Worm (Caenorhabditis elegans): ENCODE measurements around the gene mrp-3.

The mrp-3 gene

DNA sequence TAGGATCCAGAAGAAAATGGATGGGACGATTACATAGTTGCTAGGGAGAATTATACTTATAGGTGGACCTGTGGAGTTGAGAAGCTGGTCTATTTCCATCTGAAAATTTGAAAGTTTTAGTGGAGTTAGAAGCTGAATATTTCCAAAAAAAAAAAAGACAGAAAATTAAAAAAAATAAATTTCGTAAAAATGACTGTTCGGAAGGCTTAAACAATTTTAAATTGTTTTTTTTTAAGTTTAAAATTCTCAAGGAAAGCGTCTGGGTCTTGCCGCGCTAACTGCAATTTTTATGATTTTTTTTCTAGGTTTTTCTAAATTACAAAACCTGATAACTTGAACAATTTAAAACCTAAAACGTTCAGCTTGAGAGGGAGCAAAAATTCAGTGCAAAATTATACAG lies at the start of gene mrp-3:
Gene mrp-3, minus strand, starts transcription at position 101 of the 400 bp plus-strand sequence.
- TF ChIP-seq med-1 (GFP tag; optimal IDR thresholded peaks at IDR 0.05; ENCODE audit: insufficient read depth) (no peak), ztf-29 (GFP tag; IDR thresholded peaks at IDR 0.05) (no peak), flt-1 (GFP tag; IDR thresholded peaks at IDR 0.05) (no peak), tab-1 (GFP tag; IDR thresholded peaks at IDR 0.05) (no peak), ref-1 (GFP tag; conservative IDR thresholded peaks at IDR 0.05) (no peak), cog-1 (tag; optimal IDR thresholded peaks at IDR 0.05) (no peak), ztf-23 (GFP tag; IDR thresholded peaks at IDR 0.05) (no peak), T22C8.4 (GFP tag; IDR thresholded peaks at IDR 0.05) (no peak), klf-2 (GFP tag; conservative IDR thresholded peaks at IDR 0.05) (no peak)

DNA sequence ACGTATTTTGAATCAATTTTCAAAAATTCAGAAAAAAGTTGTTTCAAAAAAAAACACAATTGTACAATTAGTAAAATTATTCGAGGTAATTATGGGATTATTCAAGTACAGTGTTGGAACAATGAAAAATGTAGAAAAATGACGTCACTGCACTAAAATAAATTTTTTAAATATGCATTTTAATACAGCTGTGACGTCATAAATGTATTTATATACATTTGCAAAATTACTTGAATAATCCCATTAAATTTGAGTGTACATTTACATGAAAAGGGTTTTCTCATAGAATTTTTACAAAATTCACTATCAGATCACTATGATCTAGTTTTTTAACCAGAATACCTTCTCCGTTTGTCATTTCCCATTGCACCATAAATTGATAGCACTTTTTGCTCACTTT lies 49.5 kb upstream of the mrp-3 start:
- TF ChIP-seq cog-1 (tag; optimal IDR thresholded peaks at IDR 0.05) (no peak), ref-1 (GFP tag; conservative IDR thresholded peaks at IDR 0.05) (no peak), tab-1 (GFP tag; IDR thresholded peaks at IDR 0.05) (no peak), flt-1 (GFP tag; IDR thresholded peaks at IDR 0.05) (no peak), T22C8.4 (GFP tag; IDR thresholded peaks at IDR 0.05) (no peak), klf-2 (GFP tag; conservative IDR thresholded peaks at IDR 0.05) (no peak), ztf-29 (GFP tag; IDR thresholded peaks at IDR 0.05) (no peak), med-1 (GFP tag; optimal IDR thresholded peaks at IDR 0.05; ENCODE audit: insufficient read depth) (no peak)

DNA sequence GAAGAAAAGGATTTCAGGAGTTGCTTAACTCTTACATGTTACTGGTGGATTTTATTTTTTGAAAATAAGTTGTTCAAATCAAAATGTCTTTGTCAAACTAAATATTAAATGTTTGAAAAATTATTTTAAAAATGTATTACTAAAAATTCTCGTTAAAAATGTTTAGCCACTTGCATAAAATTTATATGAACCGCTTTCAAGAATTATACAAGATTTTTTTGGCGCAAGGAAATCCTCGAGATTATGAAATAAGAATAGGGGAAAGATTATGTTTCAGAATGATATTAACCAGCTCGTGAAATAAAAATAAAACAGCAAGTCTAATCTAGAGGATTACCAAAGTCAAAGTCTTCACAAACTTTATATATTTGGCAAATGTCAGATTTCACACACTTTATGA lies 44.2 kb upstream of the mrp-3 start:
- TF ChIP-seq T22C8.4 (GFP tag; IDR thresholded peaks at IDR 0.05) (no peak), flt-1 (GFP tag; IDR thresholded peaks at IDR 0.05) (no peak), tab-1 (GFP tag; IDR thresholded peaks at IDR 0.05) (no peak), cog-1 (tag; optimal IDR thresholded peaks at IDR 0.05) (no peak), ref-1 (GFP tag; conservative IDR thresholded peaks at IDR 0.05) (no peak), klf-2 (GFP tag; conservative IDR thresholded peaks at IDR 0.05) (no peak), med-1 (GFP tag; optimal IDR thresholded peaks at IDR 0.05; ENCODE audit: insufficient read depth) (no peak), ztf-23 (GFP tag; IDR thresholded peaks at IDR 0.05) (no peak), ztf-29 (GFP tag; IDR thresholded peaks at IDR 0.05) (no peak)

DNA sequence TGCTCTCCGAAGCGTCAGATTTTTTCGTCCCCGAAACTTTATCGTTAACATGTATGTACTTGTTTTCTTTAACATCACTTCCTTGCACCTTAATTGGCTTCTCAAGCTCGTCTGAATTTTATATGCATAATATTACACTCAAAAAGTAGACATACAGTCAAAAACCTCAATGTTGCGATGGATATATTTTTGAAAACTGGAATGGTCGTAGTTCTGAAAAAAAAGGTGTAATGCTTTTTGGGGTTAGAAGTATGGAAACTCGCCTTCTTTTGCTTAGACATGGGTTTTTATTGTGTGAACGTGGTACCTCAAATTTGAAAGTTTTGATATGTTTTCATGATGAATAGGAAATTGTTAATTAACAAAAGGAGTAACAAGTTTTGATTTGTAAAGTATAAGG lies 43.5 kb upstream of the mrp-3 start, which contains the start of gene C09G1.2:
Gene C09G1.2, minus strand, starts transcription at position 101 of the 400 bp plus-strand sequence.
- TF ChIP-seq cog-1 (tag; optimal IDR thresholded peaks at IDR 0.05) (no peak), flt-1 (GFP tag; IDR thresholded peaks at IDR 0.05) (no peak), ztf-29 (GFP tag; IDR thresholded peaks at IDR 0.05) (no peak), tab-1 (GFP tag; IDR thresholded peaks at IDR 0.05) (no peak), ztf-23 (GFP tag; IDR thresholded peaks at IDR 0.05) (no peak), ref-1 (GFP tag; conservative IDR thresholded peaks at IDR 0.05) (no peak), klf-2 (GFP tag; conservative IDR thresholded peaks at IDR 0.05) (no peak), med-1 (GFP tag; optimal IDR thresholded peaks at IDR 0.05; ENCODE audit: insufficient read depth) (no peak), T22C8.4 (GFP tag; IDR thresholded peaks at IDR 0.05) (no peak)

DNA sequence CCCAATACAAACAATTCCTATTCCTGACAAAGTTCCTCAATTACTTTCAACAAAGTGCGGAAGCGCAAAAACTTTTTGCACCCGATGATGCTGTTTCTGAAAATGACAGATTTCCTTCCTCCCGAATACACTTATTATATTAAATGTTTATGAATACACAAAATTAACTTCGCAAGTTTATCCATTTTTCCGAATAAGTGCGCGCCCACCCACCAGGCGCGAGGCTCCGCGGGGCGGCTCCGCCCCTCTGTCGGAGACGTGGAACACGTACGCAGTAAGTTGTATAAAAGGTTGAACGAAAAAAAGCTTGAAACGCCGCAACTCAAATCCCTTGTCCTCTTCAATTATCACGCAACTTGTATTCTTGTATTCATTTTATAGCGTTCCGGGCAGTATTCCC lies 19.6 kb upstream of the mrp-3 start, which contains the start of gene C09G1.5:
Gene C09G1.5, plus strand, starts transcription at position 301 of the 400 bp plus-strand sequence.
- TF ChIP-seq T22C8.4 (GFP tag; IDR thresholded peaks at IDR 0.05) (no peak), tab-1 (GFP tag; IDR thresholded peaks at IDR 0.05) (no peak), ref-1 (GFP tag; conservative IDR thresholded peaks at IDR 0.05) (no peak), ztf-23 (GFP tag; IDR thresholded peaks at IDR 0.05) (no peak), flt-1 (GFP tag; IDR thresholded peaks at IDR 0.05) (no peak), ztf-29 (GFP tag; IDR thresholded peaks at IDR 0.05) (no peak), cog-1 (tag; optimal IDR thresholded peaks at IDR 0.05) (no peak)

DNA sequence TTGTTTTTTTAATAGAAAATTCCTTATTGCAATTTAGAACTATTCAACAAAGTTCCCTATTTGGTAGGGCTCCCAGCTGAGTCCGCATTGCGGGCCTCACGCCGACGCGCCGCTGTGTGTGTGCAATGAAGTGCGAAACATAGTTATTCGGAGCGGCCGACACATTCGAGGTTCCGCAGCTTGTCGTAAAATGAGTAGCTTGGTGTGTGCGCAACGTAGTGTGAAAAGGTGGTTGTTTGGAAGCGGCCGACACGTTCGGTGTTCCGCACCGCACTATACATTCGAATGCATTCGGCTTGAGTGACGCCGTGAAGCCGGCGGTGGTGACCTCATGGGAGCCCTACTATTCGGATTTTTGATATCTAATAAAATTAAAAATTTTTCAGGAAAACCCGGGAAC lies 14.5 kb upstream of the mrp-3 start:
- no peak for TF ChIP-seq cog-1 (tag; optimal IDR thresholded peaks at IDR 0.05)
- TF ChIP-seq klf-2 (GFP tag; conservative IDR thresholded peaks at IDR 0.05), result no peak
- TF ChIP-seq ztf-29 (GFP tag; IDR thresholded peaks at IDR 0.05), result no peak
- no peak for TF ChIP-seq T22C8.4 (GFP tag; IDR thresholded peaks at IDR 0.05)
- no peak for TF ChIP-seq tab-1 (GFP tag; IDR thresholded peaks at IDR 0.05)
- no peak for TF ChIP-seq med-1 (GFP tag; optimal IDR thresholded peaks at IDR 0.05; ENCODE audit: insufficient read depth)
- TF ChIP-seq ref-1 (GFP tag; conservative IDR thresholded peaks at IDR 0.05), result no peak
- TF ChIP-seq flt-1 (GFP tag; IDR thresholded peaks at IDR 0.05), result no peak
- no peak for TF ChIP-seq ztf-23 (GFP tag; IDR thresholded peaks at IDR 0.05)

DNA sequence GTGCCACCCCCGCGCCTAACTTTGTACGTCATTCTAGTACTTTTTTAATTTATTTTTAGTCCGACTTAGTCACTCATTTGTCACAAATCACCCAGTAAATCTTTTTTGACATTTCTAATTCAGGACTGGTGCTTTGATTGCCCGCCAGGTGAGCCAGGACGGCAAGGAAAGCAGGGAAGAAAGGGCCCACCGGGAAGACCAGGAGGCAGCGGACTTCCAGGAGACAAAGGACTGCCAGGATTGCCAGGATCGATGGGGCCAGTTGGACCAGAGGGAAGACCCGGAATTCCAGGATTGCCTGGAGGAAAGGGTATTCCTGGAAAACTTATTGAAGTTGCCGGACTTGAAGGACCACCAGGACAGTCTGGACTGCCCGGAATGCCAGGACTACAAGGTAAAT lies 14.0 kb upstream of the mrp-3 start:
- TF ChIP-seq tab-1 (GFP tag; IDR thresholded peaks at IDR 0.05), result no peak
- TF ChIP-seq klf-2 (GFP tag; conservative IDR thresholded peaks at IDR 0.05), result no peak
- TF ChIP-seq med-1 (GFP tag; optimal IDR thresholded peaks at IDR 0.05; ENCODE audit: insufficient read depth), result no peak
- TF ChIP-seq T22C8.4 (GFP tag; IDR thresholded peaks at IDR 0.05), result no peak
- no peak for TF ChIP-seq ref-1 (GFP tag; conservative IDR thresholded peaks at IDR 0.05)
- TF ChIP-seq ztf-23 (GFP tag; IDR thresholded peaks at IDR 0.05), result no peak
- TF ChIP-seq ztf-29 (GFP tag; IDR thresholded peaks at IDR 0.05), result no peak
- no peak for TF ChIP-seq flt-1 (GFP tag; IDR thresholded peaks at IDR 0.05)
- no peak for TF ChIP-seq cog-1 (tag; optimal IDR thresholded peaks at IDR 0.05)

DNA sequence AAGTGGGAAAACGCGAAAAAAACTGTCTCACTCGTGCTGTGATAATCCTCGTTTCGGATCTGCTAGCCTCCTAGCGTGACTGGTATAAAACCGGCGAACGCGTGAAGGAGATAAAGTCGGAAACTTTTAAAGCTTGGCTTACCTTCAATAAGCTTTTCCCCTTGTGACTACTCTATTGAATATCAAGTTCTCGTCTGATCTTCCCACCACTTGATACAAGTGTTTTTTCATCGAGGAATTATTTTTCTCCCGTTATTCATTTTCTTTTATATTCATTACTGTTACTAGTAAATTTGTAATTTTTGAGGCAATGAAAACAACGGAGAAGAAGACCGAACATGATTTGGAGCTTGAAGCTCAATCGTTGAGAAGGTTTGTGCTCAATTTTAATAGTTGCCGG lies 12.1 kb upstream of the mrp-3 start, which contains the start of gene col-186:
Gene col-186, plus strand, starts transcription at position 301 of the 400 bp plus-strand sequence.
- TF ChIP-seq tab-1 (GFP tag; IDR thresholded peaks at IDR 0.05) (no peak), med-1 (GFP tag; optimal IDR thresholded peaks at IDR 0.05; ENCODE audit: insufficient read depth) (no peak), flt-1 (GFP tag; IDR thresholded peaks at IDR 0.05) (no peak), ref-1 (GFP tag; conservative IDR thresholded peaks at IDR 0.05) (no peak), ztf-23 (GFP tag; IDR thresholded peaks at IDR 0.05) (no peak), klf-2 (GFP tag; conservative IDR thresholded peaks at IDR 0.05) (no peak), cog-1 (tag; optimal IDR thresholded peaks at IDR 0.05) (no peak), ztf-29 (GFP tag; IDR thresholded peaks at IDR 0.05) (no peak), T22C8.4 (GFP tag; IDR thresholded peaks at IDR 0.05) (no peak)

DNA sequence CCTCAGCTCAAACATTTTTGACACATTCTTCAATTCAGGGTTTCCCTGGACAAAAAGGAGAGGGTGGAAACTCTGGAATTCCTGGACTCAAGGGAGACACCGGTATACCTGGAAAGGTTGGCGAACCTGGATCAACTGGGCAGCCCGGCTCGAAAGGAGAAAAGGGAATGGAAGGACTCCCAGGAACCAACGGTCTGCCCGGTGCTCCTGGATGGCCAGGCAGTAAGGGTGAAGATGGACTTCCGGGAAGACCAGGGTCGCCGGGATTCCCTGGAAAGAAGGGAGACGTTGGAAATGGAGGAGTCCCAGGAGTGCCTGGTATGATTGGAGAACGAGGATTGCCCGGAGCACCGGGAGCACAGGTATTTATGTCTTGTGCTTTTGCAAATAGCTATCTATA lies 6.7 kb upstream of the mrp-3 start:
- no peak for TF ChIP-seq klf-2 (GFP tag; conservative IDR thresholded peaks at IDR 0.05)
- TF ChIP-seq ztf-23 (GFP tag; IDR thresholded peaks at IDR 0.05), result no peak

DNA sequence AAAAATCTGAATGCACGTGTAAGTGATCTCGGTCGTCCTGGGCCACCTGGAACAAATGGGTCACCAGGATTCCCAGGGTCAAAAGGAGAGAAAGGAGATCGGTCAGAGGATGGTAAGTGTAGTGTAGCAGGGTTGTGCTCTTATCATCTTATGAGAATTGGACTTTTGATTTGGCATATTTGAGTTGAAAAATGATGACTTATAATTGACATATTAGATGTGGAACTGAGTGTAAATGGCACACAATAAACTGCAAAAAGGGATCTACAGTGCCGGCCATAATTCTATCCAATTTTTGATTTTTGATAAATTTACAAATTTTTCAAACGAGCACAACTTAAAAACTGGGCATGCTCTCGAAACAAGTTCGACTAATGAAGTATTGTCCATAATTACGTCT lies 5.1 kb upstream of the mrp-3 start:
- TF ChIP-seq klf-2 (GFP tag; conservative IDR thresholded peaks at IDR 0.05) (no peak), ref-1 (GFP tag; conservative IDR thresholded peaks at IDR 0.05) (no peak), ztf-23 (GFP tag; IDR thresholded peaks at IDR 0.05) (no peak), flt-1 (GFP tag; IDR thresholded peaks at IDR 0.05) (no peak), ztf-29 (GFP tag; IDR thresholded peaks at IDR 0.05) (no peak), T22C8.4 (GFP tag; IDR thresholded peaks at IDR 0.05) (no peak), med-1 (GFP tag; optimal IDR thresholded peaks at IDR 0.05; ENCODE audit: insufficient read depth) (no peak), cog-1 (tag; optimal IDR thresholded peaks at IDR 0.05) (no peak), tab-1 (GFP tag; IDR thresholded peaks at IDR 0.05) (no peak)
